Worm (Caenorhabditis elegans) whole organism, L1 larva: ENCODE measurements around the gene jud-4.
A peak's percentile ranks its signal among the peaks of the same experiment; 100 is the strongest.

Experiments
- C04F5.9 ChIP-seq: sonication (generic microtip); optimal IDR thresholded peaks from 2 replicates; lab custom pipeline; 2016; ENCODE audit warnings: missing genetic modification characterization, missing compliant biosample characterization
- F16B12.6 ChIP-seq: fragments of 150-350 bp; optimal IDR thresholded peaks from 2 replicates; lab custom pipeline; 2014; ENCODE audit warnings: missing biosample characterization, missing genetic modification characterization
- Y116A8C.19 ChIP-seq: sonication (generic microtip); optimal IDR thresholded peaks from 2 replicates; lab custom pipeline; 2016; ENCODE audit warnings: missing compliant biosample characterization, missing genetic modification characterization, borderline replicate concordance
- aly-2 ChIP-seq: fragments of 150-350 bp; optimal IDR thresholded peaks from 2 replicates; lab custom pipeline; 2014; ENCODE audit warnings: missing biosample characterization, missing genetic modification characterization
- blmp-1 ChIP-seq: fragments of 150-350 bp; optimal IDR thresholded peaks from 2 replicates; lab custom pipeline; 2014; ENCODE audit warnings: missing biosample characterization, missing genetic modification characterization
- ceh-88 ChIP-seq: fragments of 200-800 bp; sonication (Bioruptor generic); IDR thresholded peaks from 2 replicates; pipeline ENCODE4 v1.3.6; 2022; ENCODE audit warnings: missing genetic modification characterization, missing compliant biosample characterization
- ceh-90 ChIP-seq: sonication (generic microtip); optimal IDR thresholded peaks from 2 replicates; lab custom pipeline; 2016; ENCODE audit warnings: missing genetic modification characterization, missing compliant biosample characterization
- ces-1 ChIP-seq: fragments of 150-350 bp; optimal IDR thresholded peaks from 2 replicates; lab custom pipeline; 2014; ENCODE audit warnings: missing biosample characterization, missing genetic modification reagents, missing genetic modification characterization
- dsc-1 ChIP-seq: sonication (generic microtip); optimal IDR thresholded peaks from 2 replicates; lab custom pipeline; 2016; ENCODE audit warnings: mild to moderate bottlenecking, missing genetic modification characterization, missing compliant biosample characterization
- efl-1 ChIP-seq, 4 experiments: fragments of 150-350 bp; optimal IDR thresholded peaks in 3 of 4; peaks in 1 of 4; 1 replicate in 1 of 4; 2 replicates in 3 of 4; lab custom pipeline; 2014; ENCODE audit warnings: missing biosample characterization in 2 of 4, missing genetic modification characterization in 2 of 4, missing genetic modification reagents in 2 of 4
- egl-27 ChIP-seq, 2 experiments: fragments of 150-350 bp in 1 of 2; sonication (generic microtip); optimal IDR thresholded peaks; 3 replicates each; lab custom pipeline; 2017 to 2018; ENCODE audit warnings: missing biosample characterization in 2 of 2, missing genetic modification characterization in 2 of 2, missing genetic modification reagents in 2 of 2
- elt-2 ChIP-seq: sonication (generic microtip); optimal IDR thresholded peaks from 2 replicates; lab custom pipeline; 2016; ENCODE audit warnings: missing genetic modification characterization, mild to moderate bottlenecking, inconsistent platforms, missing compliant biosample characterization, missing genetic modification reagents
- fkh-10 ChIP-seq: sonication (generic microtip); optimal IDR thresholded peaks from 2 replicates; lab custom pipeline; 2017; ENCODE audit warnings: missing biosample characterization, missing genetic modification reagents, missing genetic modification characterization
- fkh-4 ChIP-seq: sonication (generic microtip); optimal IDR thresholded peaks from 2 replicates; lab custom pipeline; 2016; ENCODE audit warnings: missing compliant biosample characterization, missing genetic modification characterization, borderline replicate concordance
- fkh-8 ChIP-seq: sonication (generic microtip); optimal IDR thresholded peaks from 2 replicates; lab custom pipeline; 2016; ENCODE audit warnings: mild to moderate bottlenecking, missing genetic modification characterization, missing compliant biosample characterization
- fos-1 ChIP-seq: fragments of 150-350 bp; optimal IDR thresholded peaks from 2 replicates; lab custom pipeline; 2014; ENCODE audit warnings: missing biosample characterization, missing genetic modification characterization
- hlh-17 ChIP-seq: fragments of 200-800 bp; sonication (Bioruptor generic); optimal IDR thresholded peaks from 2 replicates; lab custom pipeline; 2018; ENCODE audit warnings: missing genetic modification characterization, mild to moderate bottlenecking, missing compliant biosample characterization, moderate library complexity, borderline replicate concordance
- jun-1 ChIP-seq: fragments of 150-350 bp; optimal IDR thresholded peaks from 2 replicates; lab custom pipeline; 2014; ENCODE audit warnings: missing biosample characterization, missing genetic modification reagents, missing genetic modification characterization
- lin-14 ChIP-seq: fragments of 200-800 bp; sonication (Bioruptor generic); optimal IDR thresholded peaks from 2 replicates; lab custom pipeline; 2018; ENCODE audit warnings: mild to moderate bottlenecking, missing genetic modification characterization, moderate library complexity, missing compliant biosample characterization
- lin-15B ChIP-seq: fragments of 150-350 bp; sonication (generic microtip); optimal IDR thresholded peaks from 3 replicates; lab custom pipeline; 2014; ENCODE audit warnings: missing biosample characterization, missing genetic modification characterization
- lin-35 ChIP-seq, 2 experiments: fragments of 150-350 bp; optimal IDR thresholded peaks; 2 replicates each; lab custom pipeline; 2014; ENCODE audit warnings: missing biosample characterization in 2 of 2, missing genetic modification characterization in 2 of 2, missing genetic modification reagents in 2 of 2
- lin-39 ChIP-seq: fragments of 150-350 bp; optimal IDR thresholded peaks from 2 replicates; lab custom pipeline; 2014; ENCODE audit warnings: missing biosample characterization, missing genetic modification reagents, missing genetic modification characterization
- lir-3 ChIP-seq: sonication (generic microtip); optimal IDR thresholded peaks from 2 replicates; lab custom pipeline; 2016; ENCODE audit warnings: mild to moderate bottlenecking, missing genetic modification characterization, moderate library complexity, missing compliant biosample characterization; ENCODE audit not compliant: poor library complexity
- mab-9 ChIP-seq: fragments of 200-800 bp; sonication (Bioruptor generic); IDR thresholded peaks from 2 replicates; pipeline ENCODE4 v1.3.6; 2022; ENCODE audit warnings: missing genetic modification reagents, missing genetic modification characterization, missing compliant biosample characterization
- mef-2 ChIP-seq: fragments of 150-350 bp; optimal IDR thresholded peaks from 2 replicates; lab custom pipeline; 2014; ENCODE audit warnings: missing biosample characterization, missing genetic modification characterization
- nhr-12 ChIP-seq: sonication (generic microtip); optimal IDR thresholded peaks from 2 replicates; lab custom pipeline; 2017; ENCODE audit warnings: missing biosample characterization, missing genetic modification characterization
- nhr-19 ChIP-seq: fragments of 200-800 bp; sonication (Bioruptor generic); conservative IDR thresholded peaks from 2 replicates; pipeline ENCODE4 v1.3.6; 2022; ENCODE audit warnings: missing genetic modification characterization, missing compliant biosample characterization
- nhr-20 ChIP-seq: sonication (generic microtip); optimal IDR thresholded peaks from 2 replicates; lab custom pipeline; 2016; ENCODE audit warnings: mild to moderate bottlenecking, missing genetic modification characterization, missing compliant biosample characterization
- nhr-71 ChIP-seq: sonication (generic microtip); optimal IDR thresholded peaks from 2 replicates; lab custom pipeline; 2016; ENCODE audit warnings: mild to moderate bottlenecking, missing genetic modification characterization, moderate library complexity, missing compliant biosample characterization
- nhr-84 ChIP-seq: sonication (generic microtip); optimal IDR thresholded peaks from 2 replicates; lab custom pipeline; 2017; ENCODE audit warnings: missing biosample characterization, missing genetic modification characterization
- nhr-85 ChIP-seq: sonication (generic microtip); peaks from one replicate; lab custom pipeline; 2016; ENCODE audit warnings: missing genetic modification characterization, inconsistent platforms, missing compliant biosample characterization
- nhr-90 ChIP-seq: sonication (generic microtip); optimal IDR thresholded peaks from 2 replicates; lab custom pipeline; 2016; ENCODE audit warnings: mild to moderate bottlenecking, missing genetic modification characterization, missing compliant biosample characterization; ENCODE audit not compliant: poor library complexity
- rnt-1 ChIP-seq: sonication (generic microtip); optimal IDR thresholded peaks from 2 replicates; lab custom pipeline; 2016; ENCODE audit warnings: mild to moderate bottlenecking, missing genetic modification characterization, moderate library complexity, missing compliant biosample characterization
- snpc-4 ChIP-seq: fragments of 150-350 bp; optimal IDR thresholded peaks from 2 replicates; lab custom pipeline; 2014; ENCODE audit warnings: missing biosample characterization, missing genetic modification characterization
- snu-23 ChIP-seq: sonication (generic microtip); optimal IDR thresholded peaks from 2 replicates; lab custom pipeline; 2016; ENCODE audit warnings: missing genetic modification characterization, missing compliant biosample characterization
- sptf-1 ChIP-seq: fragments of 150-350 bp; optimal IDR thresholded peaks from 2 replicates; lab custom pipeline; 2014; ENCODE audit warnings: missing biosample characterization, missing genetic modification characterization
- unc-30 ChIP-seq: sonication (generic microtip); optimal IDR thresholded peaks from 2 replicates; lab custom pipeline; 2017; ENCODE audit warnings: missing biosample characterization, missing genetic modification characterization
- unc-62 ChIP-seq: fragments of 150-350 bp; optimal IDR thresholded peaks from 2 replicates; lab custom pipeline; 2014; ENCODE audit warnings: missing biosample characterization, missing genetic modification reagents, missing genetic modification characterization
- unc-86 ChIP-seq: sonication (generic microtip); optimal IDR thresholded peaks from 2 replicates; lab custom pipeline; 2016; ENCODE audit warnings: missing genetic modification characterization, missing compliant biosample characterization
- vab-15 ChIP-seq: sonication (generic microtip); optimal IDR thresholded peaks from 2 replicates; lab custom pipeline; 2017; ENCODE audit warnings: missing genotype, mild to moderate bottlenecking, missing genetic modification characterization, missing compliant biosample characterization
- xbp-1 ChIP-seq: sonication (generic microtip); optimal IDR thresholded peaks from 2 replicates; lab custom pipeline; 2016; ENCODE audit warnings: missing genetic modification characterization, missing compliant biosample characterization
- zag-1 ChIP-seq: fragments of 150-350 bp; optimal IDR thresholded peaks from 2 replicates; lab custom pipeline; 2014; ENCODE audit warnings: missing biosample characterization, missing genetic modification characterization
- zip-4 ChIP-seq: fragments of 200-800 bp; sonication (Bioruptor generic); optimal IDR thresholded peaks from 2 replicates; lab custom pipeline; 2018; ENCODE audit warnings: mild to moderate bottlenecking, missing genetic modification characterization, moderate library complexity, missing compliant biosample characterization
- ztf-4 ChIP-seq: fragments of 150-350 bp; optimal IDR thresholded peaks from 2 replicates; lab custom pipeline; 2014; ENCODE audit warnings: missing biosample characterization, missing genetic modification characterization

jud-4 gene

DNA sequence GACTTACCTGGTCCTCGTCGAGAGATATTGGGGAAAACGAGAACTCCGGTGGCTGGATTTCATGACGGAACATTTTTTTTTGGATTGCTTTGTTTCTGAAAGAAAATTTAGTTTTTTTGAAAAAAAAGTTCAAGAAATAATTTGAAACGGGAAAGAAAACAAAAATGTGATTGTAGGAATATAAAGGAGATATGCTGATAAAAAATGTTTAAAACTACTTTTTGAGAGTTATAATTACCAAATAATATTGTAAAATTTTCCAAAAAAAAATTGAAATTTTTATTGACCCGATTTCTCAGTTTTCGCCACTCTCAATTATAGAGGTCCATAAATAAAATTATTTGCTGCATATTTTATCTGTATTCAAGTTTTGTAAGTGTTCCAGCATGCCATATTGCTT lies 33.2 kb downstream of the jud-4 start, which contains the start of gene glb-28 (continued):
- TF ChIP-seq lir-3 (tag; lab: Kevin White, UChicago) (no peak), nhr-12 (tag; lab: Kevin White, UChicago) (no peak)

DNA sequence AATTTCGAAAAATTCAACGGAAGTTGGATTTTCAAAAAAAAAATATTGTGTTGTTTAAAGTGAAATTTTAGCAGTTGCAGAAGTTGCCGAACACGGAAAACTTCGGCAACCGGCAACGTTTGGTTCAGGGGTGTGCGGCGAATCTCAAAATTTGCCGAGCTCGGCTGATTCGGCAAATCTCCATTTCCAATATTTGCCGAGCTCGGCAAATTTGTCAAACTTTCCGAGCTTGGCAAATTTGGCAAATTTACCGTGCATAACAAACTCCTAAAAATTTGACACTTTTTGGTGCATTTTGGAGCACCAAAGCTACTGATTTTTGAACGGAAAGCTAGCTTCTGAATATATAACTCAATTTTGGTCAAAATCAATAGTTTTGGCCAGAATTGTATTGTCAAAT lies 37.3 kb downstream of the jud-4 start:
- TF ChIP-seq xbp-1 (tag; lab: Kevin White, UChicago) = no peak
- TF ChIP-seq dsc-1 (tag; lab: Kevin White, UChicago) = no peak
- no peak for TF ChIP-seq lin-35 (GFP tag; optimal IDR thresholded peaks at IDR 0.05; lab: Kevin White, UChicago)
- no peak for TF ChIP-seq aly-2 (tag; lab: Kevin White, UChicago)
- TF ChIP-seq nhr-90 (tag; lab: Kevin White, UChicago) = no peak
- TF ChIP-seq ces-1 (GFP tag; lab: Kevin White, UChicago) = no peak
- TF ChIP-seq sptf-1 (tag; lab: Kevin White, UChicago) = no peak
- TF ChIP-seq ceh-88 = no peak
- no peak for TF ChIP-seq lin-39 (tag; lab: Kevin White, UChicago)
- no peak for TF ChIP-seq vab-15
- TF ChIP-seq efl-1 (optimal IDR thresholded peaks at IDR 0.05; lab: Kevin White, UChicago) = no peak
- TF ChIP-seq efl-1 (GFP tag; optimal IDR thresholded peaks at IDR 0.05 in 1 of 2; lab: Kevin White, UChicago) = no peak
- no peak for TF ChIP-seq Y116A8C.19 (tag; lab: Kevin White, UChicago)
- TF ChIP-seq fkh-10 (GFP tag; lab: Kevin White, UChicago) = no peak
- TF ChIP-seq unc-86 (tag; lab: Kevin White, UChicago) = no peak
- no peak for TF ChIP-seq F16B12.6 (tag; lab: Kevin White, UChicago)
- TF ChIP-seq blmp-1 (tag; lab: Kevin White, UChicago) = no peak

ce11 chrX:15321791-15322190 lies 37.9 kb downstream of the jud-4 start:
- TF ChIP-seq lin-15B (no peak), lin-14 (GFP tag; lab: Kevin White, UChicago) (peak; percentile 28), zip-4 (GFP tag; lab: Kevin White, UChicago) (no peak), fos-1 (tag; lab: Kevin White, UChicago) (no peak)

ce11 chrX:15325709-15326108 lies 41.8 kb downstream of the jud-4 start, which contains the start of gene Y15E3A.3:
Gene Y15E3A.3 (minus strand): TSS chrX:15325809.
- TF ChIP-seq nhr-20 = no peak
- TF ChIP-seq nhr-84 (tag; lab: Kevin White, UChicago) = no peak
- no peak for TF ChIP-seq snu-23

DNA sequence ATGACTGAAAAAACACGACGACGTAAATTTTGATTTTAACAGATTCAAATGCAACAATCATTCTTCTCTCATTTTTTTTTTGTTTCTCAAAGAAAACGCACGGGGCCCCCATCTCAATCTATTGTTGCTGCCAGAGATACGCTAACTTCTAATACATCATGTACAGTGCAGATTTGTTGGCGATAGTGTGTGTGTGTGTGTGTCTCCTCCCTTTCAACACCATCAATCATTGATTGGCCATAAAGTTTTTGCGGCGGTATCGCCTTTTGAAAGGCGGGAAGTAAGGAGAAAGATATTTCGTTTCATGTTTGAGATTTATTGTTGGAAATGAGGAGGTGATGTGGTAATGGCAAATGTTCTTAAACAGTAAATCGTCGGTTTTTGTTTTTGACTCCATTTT lies 43.3 kb downstream of the jud-4 start:
- TF ChIP-seq nhr-85 (tag; lab: Kevin White, UChicago) = peak; percentile 99
- no peak for TF ChIP-seq hlh-17
- no peak for TF ChIP-seq unc-30 (tag; lab: Kevin White, UChicago)
- no peak for TF ChIP-seq lin-15B
- no peak for TF ChIP-seq C04F5.9 (tag; lab: Kevin White, UChicago)
- TF ChIP-seq fkh-4 = no peak
- TF ChIP-seq ceh-88 = no peak
- TF ChIP-seq nhr-71 (tag; lab: Kevin White, UChicago) = peak; percentile 54
- no peak for TF ChIP-seq ztf-4
- no peak for TF ChIP-seq unc-62 (GFP tag; lab: Kevin White, UChicago)
- no peak for TF ChIP-seq egl-27 (tag; optimal IDR thresholded peaks at IDR 0.05; lab: Kevin White, UChicago)
- no peak; the same call in 1 of the 2 replicates for TF ChIP-seq nhr-19 (GFP tag; lab: Robert Waterston, UW)
- TF ChIP-seq vab-15 = no peak
- no peak for TF ChIP-seq elt-2
- TF ChIP-seq blmp-1 (tag; lab: Kevin White, UChicago) = peak; percentile 80
- no peak for TF ChIP-seq jun-1 (tag; lab: Kevin White, UChicago)
- TF ChIP-seq dsc-1 (tag; lab: Kevin White, UChicago) = no peak
- TF ChIP-seq mab-9 (GFP tag; lab: Robert Waterston, UW) = no peak
- no peak for TF ChIP-seq zag-1 (tag; lab: Kevin White, UChicago)
- TF ChIP-seq rnt-1 (tag; lab: Kevin White, UChicago) = peak; percentile 21
- TF ChIP-seq nhr-20 = peak; percentile 67
- TF ChIP-seq mef-2 (tag; lab: Kevin White, UChicago) = no peak
- TF ChIP-seq nhr-90 (tag; lab: Kevin White, UChicago) = peak; percentile 32
- TF ChIP-seq snpc-4 = no peak
- TF ChIP-seq fkh-10 (GFP tag; lab: Kevin White, UChicago) = no peak
- no peak for TF ChIP-seq ceh-90 (tag; lab: Kevin White, UChicago)
- TF ChIP-seq fkh-8 (tag; lab: Kevin White, UChicago) = no peak
- TF ChIP-seq zip-4 (GFP tag; lab: Kevin White, UChicago) = no peak
